Fruit fly (Drosophila melanogaster) whole organism, embryonic: ENCODE results near the gene CG34135.

Source experiments
- Aef1 ChIP-seq: fragments of 200-800 bp; sonication (Bioruptor generic); IDR thresholded peaks from 3 replicates; pipeline ENCODE4 v1.3.6; 2022; ENCODE audit warnings: missing biosample characterization, missing genetic modification characterization
- B-H2 ChIP-seq: fragments of 200-800 bp; sonication (Bioruptor generic); optimal IDR thresholded peaks from 2 replicates; lab custom pipeline; 2018; ENCODE audit warnings: missing biosample characterization, mild to moderate bottlenecking, missing genetic modification characterization
- BtbVII ChIP-seq: fragments of 200-800 bp; sonication (Bioruptor generic); optimal IDR thresholded peaks from 3 replicates; lab custom pipeline; 2017; ENCODE audit warnings: missing biosample characterization, mild to moderate bottlenecking, missing genetic modification characterization
- CG10147 ChIP-seq: fragments of 200-800 bp; sonication (Bioruptor generic); optimal IDR thresholded peaks from 2 replicates; lab custom pipeline; 2019; ENCODE audit warnings: missing biosample characterization, mild to moderate bottlenecking, missing genetic modification characterization, moderate library complexity
- CG10543 ChIP-seq: fragments of 200-800 bp; sonication (Bioruptor generic); optimal IDR thresholded peaks from 3 replicates; lab custom pipeline; 2017; ENCODE audit warnings: missing biosample characterization, mild to moderate bottlenecking, missing genetic modification characterization, moderate library complexity
- CG11696 ChIP-seq: fragments of 200-800 bp; sonication (Bioruptor generic); IDR thresholded peaks from 2 replicates; pipeline ENCODE4 v1.3.6; 2022; ENCODE audit warnings: missing biosample characterization, missing genetic modification characterization
- CG15073 ChIP-seq: fragments of 200-800 bp; sonication (Bioruptor generic); optimal IDR thresholded peaks from 2 replicates; lab custom pipeline; 2016; ENCODE audit warnings: missing biosample characterization, missing genetic modification characterization
- CG15514 ChIP-seq: fragments of 200-800 bp; sonication (Bioruptor generic); optimal IDR thresholded peaks from 3 replicates; lab custom pipeline; 2017; ENCODE audit warnings: missing biosample characterization, missing genetic modification characterization, mild to moderate bottlenecking, moderate library complexity, missing genetic modification reagents
- CG16779 ChIP-seq: fragments of 200-800 bp; sonication (Bioruptor generic); IDR thresholded peaks from 2 replicates; pipeline ENCODE4 v1.3.6; 2022; ENCODE audit warnings: missing biosample characterization, missing genetic modification characterization
- CG16815 ChIP-seq: fragments of 200-800 bp; sonication (Bioruptor generic); optimal IDR thresholded peaks from 3 replicates; lab custom pipeline; 2017; ENCODE audit warnings: missing biosample characterization, mild to moderate bottlenecking, missing genetic modification characterization
- CG17328 ChIP-seq: fragments of 200-800 bp; sonication (Bioruptor generic); IDR thresholded peaks from 2 replicates; pipeline ENCODE4 v1.3.6; 2022; ENCODE audit warnings: missing biosample characterization, missing genetic modification characterization
- CG17385 ChIP-seq: fragments of 200-800 bp; sonication (Bioruptor generic); optimal IDR thresholded peaks from 3 replicates; lab custom pipeline; 2018; ENCODE audit warnings: missing biosample characterization, mild to moderate bottlenecking, missing genetic modification characterization
- CG2129 ChIP-seq: fragments of 200-800 bp; sonication (Bioruptor generic); IDR thresholded peaks from 2 replicates; pipeline ENCODE4 v1.3.6; 2022; ENCODE audit warnings: missing biosample characterization, missing genetic modification characterization; ENCODE audit not compliant: partially characterized antibody
- CG6654 ChIP-seq: fragments of 200-800 bp; sonication (Bioruptor generic); optimal IDR thresholded peaks from 2 replicates; lab custom pipeline; 2017; ENCODE audit warnings: missing biosample characterization, mild to moderate bottlenecking, missing genetic modification characterization
- CG6791 ChIP-seq: fragments of 200-800 bp; sonication (Bioruptor generic); IDR thresholded peaks from 3 replicates; pipeline ENCODE4 v1.3.6; 2022; ENCODE audit warnings: missing biosample characterization, missing genetic modification characterization; ENCODE audit not compliant: partially characterized antibody
- CG7745 ChIP-seq: fragments of 200-800 bp; sonication (Bioruptor generic); optimal IDR thresholded peaks from 2 replicates; lab custom pipeline; 2018; ENCODE audit warnings: missing biosample characterization, mild to moderate bottlenecking, missing genetic modification characterization, moderate library complexity
- CG8924 ChIP-seq: fragments of 200-800 bp; optimal IDR thresholded peaks from 3 replicates; lab custom pipeline; 2019; ENCODE audit warnings: missing biosample characterization, mild to moderate bottlenecking, missing genetic modification characterization, moderate library complexity
- CG9797 ChIP-seq: fragments of 200-800 bp; sonication (Bioruptor generic); optimal IDR thresholded peaks from 3 replicates; lab custom pipeline; 2018; ENCODE audit warnings: missing biosample characterization, mild to moderate bottlenecking, missing genetic modification characterization
- CG9932 ChIP-seq: fragments of 200-800 bp; sonication (Bioruptor generic); IDR thresholded peaks from 2 replicates; pipeline ENCODE4 v1.3.6; 2022; ENCODE audit warnings: missing biosample characterization, missing genetic modification characterization
- D19B ChIP-seq: fragments of 200-800 bp; sonication (Bioruptor generic); optimal IDR thresholded peaks from 2 replicates; lab custom pipeline; 2017; ENCODE audit warnings: missing biosample characterization, mild to moderate bottlenecking, missing genetic modification characterization
- Dad ChIP-seq: fragments of 200-800 bp; sonication (Bioruptor generic); optimal IDR thresholded peaks from 3 replicates; lab custom pipeline; 2016; ENCODE audit warnings: missing biosample characterization, missing genetic modification characterization
- Kr ChIP-seq: fragments of 200-800 bp; sonication (Bioruptor generic); optimal IDR thresholded peaks from 2 replicates; lab custom pipeline; 2017; ENCODE audit warnings: missing biosample characterization, mild to moderate bottlenecking, missing genetic modification characterization
- Mad ChIP-seq: fragments of 200-800 bp; sonication (Bioruptor generic); optimal IDR thresholded peaks from 2 replicates; lab custom pipeline; 2016; ENCODE audit warnings: missing biosample characterization, missing genetic modification characterization
- Max ChIP-seq: fragments of 200-800 bp; sonication (Bioruptor generic); optimal IDR thresholded peaks from 2 replicates; lab custom pipeline; 2016; ENCODE audit warnings: missing biosample characterization, mild to moderate bottlenecking, missing genetic modification characterization
- Med ChIP-seq: fragments of 200-800 bp; sonication (Bioruptor generic); peaks from one replicate; lab custom pipeline; 2016; ENCODE audit warnings: missing biosample characterization, missing genetic modification characterization, mild to moderate bottlenecking, inconsistent platforms, moderate library complexity
- NFAT ChIP-seq: fragments of 200-800 bp; sonication (Bioruptor generic); IDR thresholded peaks from 2 replicates; pipeline ENCODE4 v1.3.6; 2022; ENCODE audit warnings: missing biosample characterization, missing genetic modification characterization
- Optix ChIP-seq: fragments of 200-800 bp; sonication (Bioruptor generic); IDR thresholded peaks from 3 replicates; pipeline ENCODE4 v1.3.6; 2022; ENCODE audit warnings: missing biosample characterization, missing genetic modification characterization
- Rx ChIP-seq: fragments of 200-800 bp; sonication (Bioruptor generic); IDR thresholded peaks from 2 replicates; pipeline ENCODE4 v1.3.6; 2022; ENCODE audit warnings: missing biosample characterization, missing genetic modification characterization
- Stat92E ChIP-seq, 3 experiments: fragments of >200 bp in 2 of 3; fragments of 200-800 bp in 1 of 3; sonication (Bioruptor generic) in 1 of 3; optimal IDR thresholded peaks; 2 replicates each; lab custom pipeline; 2017 to 2019; ENCODE audit warnings: missing biosample characterization in 3 of 3, missing genetic modification characterization in 3 of 3, mild to moderate bottlenecking in 1 of 3, moderate library complexity in 1 of 3
- TFAM ChIP-seq: fragments of 200-800 bp; sonication (Bioruptor generic); optimal IDR thresholded peaks from 2 replicates; lab custom pipeline; 2017; ENCODE audit warnings: missing biosample characterization, missing genetic modification characterization, inconsistent platforms
- abd-A ChIP-seq: fragments of 200-800 bp; sonication (Bioruptor generic); optimal IDR thresholded peaks from 3 replicates; lab custom pipeline; 2019; ENCODE audit warnings: missing biosample characterization, mild to moderate bottlenecking, missing genetic modification characterization, moderate library complexity
- aop ChIP-seq: fragments of 200-800 bp; sonication (Bioruptor generic); IDR thresholded peaks from 2 replicates; pipeline ENCODE4 v1.3.6; 2022; ENCODE audit warnings: missing biosample characterization, missing genetic modification characterization
- ara ChIP-seq: fragments of 200-800 bp; sonication (Bioruptor generic); IDR thresholded peaks from 2 replicates; pipeline ENCODE4 v1.3.6; 2022; ENCODE audit warnings: missing biosample characterization, missing genetic modification characterization
- ase ChIP-seq: fragments of 200-800 bp; sonication (Bioruptor generic); IDR thresholded peaks from 3 replicates; pipeline ENCODE4 v1.3.6; 2022; ENCODE audit warnings: missing biosample characterization, missing genetic modification characterization
- bowl ChIP-seq: fragments of 200-800 bp; sonication (Bioruptor generic); IDR thresholded peaks from 2 replicates; pipeline ENCODE4 v1.3.6; 2022; ENCODE audit warnings: missing biosample characterization, missing genetic modification characterization
- br ChIP-seq: fragments of >200 bp; optimal IDR thresholded peaks from 2 replicates; lab custom pipeline; 2017
- chinmo ChIP-seq: fragments of 200-800 bp; sonication (Bioruptor generic); IDR thresholded peaks from 4 replicates; pipeline ENCODE4 v1.3.6; 2022; ENCODE audit warnings: missing biosample characterization, missing genetic modification characterization; ENCODE audit not compliant: partially characterized antibody
- cwo ChIP-seq: fragments of 200-800 bp; sonication (Bioruptor generic); optimal IDR thresholded peaks from 3 replicates; lab custom pipeline; 2017; ENCODE audit warnings: missing biosample characterization, missing genetic modification characterization, mild to moderate bottlenecking, moderate library complexity, missing genetic modification reagents
- grau ChIP-seq: fragments of 200-800 bp; optimal IDR thresholded peaks from 3 replicates; lab custom pipeline; 2019; ENCODE audit warnings: missing biosample characterization, mild to moderate bottlenecking, missing genetic modification characterization, moderate library complexity
- gsb ChIP-seq: fragments of 200-800 bp; sonication (Bioruptor generic); IDR thresholded peaks from 2 replicates; pipeline ENCODE4 v1.3.6; 2022; ENCODE audit warnings: missing biosample characterization, missing genetic modification characterization
- hb ChIP-seq: fragments of 200-800 bp; sonication (Bioruptor generic); IDR thresholded peaks from 3 replicates; pipeline ENCODE4 v1.3.6; 2022; ENCODE audit warnings: missing biosample characterization, missing genetic modification characterization; ENCODE audit not compliant: partially characterized antibody
- kni ChIP-seq: fragments of 200-800 bp; sonication (Bioruptor generic); optimal IDR thresholded peaks from 3 replicates; lab custom pipeline; 2017; ENCODE audit warnings: mild to moderate bottlenecking, missing biosample characterization, missing genetic modification reagents, missing genetic modification characterization
- mirr ChIP-seq: fragments of 200-800 bp; sonication (Bioruptor generic); optimal IDR thresholded peaks from 3 replicates; lab custom pipeline; 2018; ENCODE audit warnings: missing biosample characterization, mild to moderate bottlenecking, missing genetic modification characterization
- pros ChIP-seq: fragments of 200-800 bp; sonication (Bioruptor generic); optimal IDR thresholded peaks from 3 replicates; lab custom pipeline; 2019; ENCODE audit warnings: missing biosample characterization, mild to moderate bottlenecking, missing genetic modification characterization, moderate library complexity
- repo ChIP-seq: fragments of 200-800 bp; sonication (Bioruptor generic); optimal IDR thresholded peaks from 2 replicates; lab custom pipeline; 2016; ENCODE audit warnings: missing biosample characterization, missing genetic modification characterization
- run ChIP-seq: fragments of 200-800 bp; sonication (Bioruptor generic); optimal IDR thresholded peaks from 3 replicates; lab custom pipeline; 2018; ENCODE audit warnings: missing biosample characterization, mild to moderate bottlenecking, missing genetic modification characterization
- vnd ChIP-seq: fragments of 200-800 bp; sonication (Bioruptor generic); IDR thresholded peaks from 3 replicates; pipeline ENCODE4 v1.3.6; 2022; ENCODE audit warnings: missing biosample characterization, missing genetic modification characterization; ENCODE audit not compliant: partially characterized antibody
- zen2 ChIP-seq: fragments of 200-800 bp; sonication (Bioruptor generic); IDR thresholded peaks from 3 replicates; pipeline ENCODE4 v1.3.6; 2022; ENCODE audit warnings: missing biosample characterization, missing genetic modification characterization; ENCODE audit not compliant: partially characterized antibody
- zfh1 ChIP-seq: fragments of 200-800 bp; sonication (Bioruptor generic); IDR thresholded peaks from 3 replicates; pipeline ENCODE4 v1.3.6; 2022; ENCODE audit warnings: missing biosample characterization, missing genetic modification characterization

Gene CG34135

DNA sequence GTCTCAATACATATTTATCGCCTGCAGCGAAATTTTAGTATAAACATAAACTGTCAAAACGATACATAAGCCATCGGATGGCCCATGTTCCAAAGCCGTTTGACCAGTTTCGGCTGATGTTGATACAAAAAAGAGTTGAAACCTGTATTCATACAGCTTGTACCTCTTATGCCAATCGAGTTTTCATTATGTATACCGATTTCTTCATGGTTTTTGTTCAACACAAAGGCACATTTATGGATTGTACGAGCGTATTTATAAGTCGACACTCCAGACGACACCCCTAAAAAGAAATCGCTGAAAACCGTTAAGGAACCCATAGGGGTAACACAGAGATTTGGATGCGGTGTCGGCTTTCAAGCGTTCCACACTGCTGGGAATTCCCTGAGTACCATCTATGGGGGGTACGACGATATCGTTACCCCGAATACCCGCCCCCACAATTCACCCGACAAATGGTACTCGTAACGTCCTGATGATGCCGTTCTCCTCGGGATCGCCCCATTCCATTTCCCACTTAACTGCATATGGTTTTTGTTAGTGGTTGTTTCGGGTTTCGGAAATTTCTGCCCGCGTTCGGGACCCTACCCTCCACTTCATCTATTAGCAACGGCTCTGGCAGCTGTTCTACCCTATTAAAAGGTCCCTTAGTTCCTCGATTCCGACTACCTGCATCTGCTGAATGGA lies 40.0 kb upstream of the CG34135 start:
- TF ChIP-seq CG7745 (tag; lab: Kevin White, UChicago): no peak
- TF ChIP-seq Rx: no peak
- peak; percentile 6 for TF ChIP-seq CG15514 (GFP tag; lab: Kevin White, UChicago)
- no peak for TF ChIP-seq CG15073 (GFP tag; lab: Kevin White, UChicago)
- no peak for TF ChIP-seq CG16815 (GFP tag; lab: Kevin White, UChicago)
- TF ChIP-seq CG9932 (GFP tag; lab: Robert Waterston, UW): peak; percentile 25; the same call in 1 of the 2 replicates
- TF ChIP-seq BtbVII: no peak
- TF ChIP-seq CG6654 (GFP tag; lab: Kevin White, UChicago): no peak
- peak; percentile 95 for TF ChIP-seq kni
- no peak for TF ChIP-seq zfh1 (GFP tag; lab: Robert Waterston, UW)
- TF ChIP-seq repo: no peak
- TF ChIP-seq ara: 0 out of 2 replicates have a peak, but pooled peaks have one; percentile 10
- TF ChIP-seq CG10543 (GFP tag; lab: Kevin White, UChicago): no peak
- no peak for TF ChIP-seq CG17328 (GFP tag; lab: Robert Waterston, UW)
- TF ChIP-seq cwo (GFP tag; lab: Kevin White, UChicago): no peak
- no peak for TF ChIP-seq Stat92E (GFP tag; optimal IDR thresholded peaks at IDR 0.05; lab: Kevin White, UChicago)
- no peak for TF ChIP-seq CG2129
- no peak for TF ChIP-seq Optix
- peak; percentile 98 for TF ChIP-seq Kr (GFP tag; lab: Kevin White, UChicago)
- no peak for TF ChIP-seq aop (GFP tag; lab: Robert Waterston, UW)
- no peak for TF ChIP-seq ase (GFP tag; lab: Robert Waterston, UW)
- no peak for TF ChIP-seq NFAT
- no peak for TF ChIP-seq CG11696
- TF ChIP-seq mirr: peak; percentile 47
- TF ChIP-seq run (tag; lab: Kevin White, UChicago): no peak
- TF ChIP-seq bowl (GFP tag; lab: Robert Waterston, UW): no peak
- peak; percentile 58; the same call in 1 of the 2 replicates for TF ChIP-seq CG16779 (GFP tag; lab: Robert Waterston, UW)
- peak; percentile 33 for TF ChIP-seq CG8924 (tag; lab: Kevin White, UChicago)
- peak; percentile 69; the same call in 1 of the 4 replicates for TF ChIP-seq chinmo (GFP tag; lab: Robert Waterston, UW)
- TF ChIP-seq abd-A (tag; lab: Kevin White, UChicago): peak; percentile 84
- TF ChIP-seq hb (GFP tag; lab: Robert Waterston, UW): no peak
- no peak for TF ChIP-seq Dad (GFP tag; lab: Kevin White, UChicago)
- TF ChIP-seq D19B (GFP tag; lab: Kevin White, UChicago): peak; percentile 24
- no peak for TF ChIP-seq Max
- peak; percentile 97 for TF ChIP-seq pros (GFP tag; lab: Kevin White, UChicago)
- TF ChIP-seq Med (GFP tag; lab: Kevin White, UChicago): peak; percentile 17
- no peak for TF ChIP-seq zen2 (GFP tag; lab: Robert Waterston, UW)
- TF ChIP-seq B-H2 (GFP tag; lab: Kevin White, UChicago): peak; percentile 49
- TF ChIP-seq CG17385 (GFP tag; lab: Kevin White, UChicago): no peak
- TF ChIP-seq gsb: no peak
- no peak for TF ChIP-seq grau
- TF ChIP-seq Aef1 (GFP tag; lab: Robert Waterston, UW): no peak
- no peak for TF ChIP-seq TFAM (GFP tag; lab: Kevin White, UChicago)
- no peak for TF ChIP-seq CG9797 (GFP tag; lab: Kevin White, UChicago)
- no peak for TF ChIP-seq br (lab: Kevin White, UChicago)
- TF ChIP-seq Mad: no peak
- TF ChIP-seq CG10147: no peak
- TF ChIP-seq CG6791 (GFP tag; lab: Robert Waterston, UW): peak; percentile 68; the same call in 1 of the 3 replicates
- TF ChIP-seq vnd (GFP tag; lab: Robert Waterston, UW): no peak
